Worm (Caenorhabditis elegans) whole organism, midembryonic: ENCODE data around the gene C53D6.4.

Experiments
- T22C8.4 ChIP-seq: fragments of 200-800 bp; sonication (Bioruptor generic); IDR thresholded peaks from 2 replicates; pipeline ENCODE4 v1.3.6; 2022; ENCODE audit warnings: missing genetic modification characterization, missing compliant biosample characterization
- cog-1 ChIP-seq: sonication (generic microtip); optimal IDR thresholded peaks from 2 replicates; lab custom pipeline; 2016; ENCODE audit warnings: missing genetic modification characterization, missing compliant biosample characterization
- flt-1 ChIP-seq: fragments of 200-800 bp; sonication (Bioruptor generic); IDR thresholded peaks from 2 replicates; pipeline ENCODE4 v1.3.6; 2022; ENCODE audit warnings: missing genetic modification characterization, missing compliant biosample characterization
- klf-2 ChIP-seq: fragments of 200-800 bp; sonication (Bioruptor generic); conservative IDR thresholded peaks from 2 replicates; pipeline ENCODE4 v1.3.6; 2022; ENCODE audit warnings: missing genetic modification reagents, missing genetic modification characterization, missing compliant biosample characterization
- med-1 ChIP-seq: sonication (generic microtip); optimal IDR thresholded peaks from 2 replicates; lab custom pipeline; 2017; ENCODE audit warnings: missing genetic modification characterization, mild to moderate bottlenecking, missing compliant biosample characterization, antibody characterized with exemption, missing genetic modification reagents; ENCODE audit not compliant: insufficient read depth
- ref-1 ChIP-seq: fragments of 200-800 bp; sonication (Bioruptor generic); conservative IDR thresholded peaks from 2 replicates; pipeline ENCODE4 v1.3.6; 2022; ENCODE audit warnings: missing genetic modification reagents, missing genetic modification characterization, missing compliant biosample characterization
- tab-1 ChIP-seq: fragments of 200-800 bp; sonication (Bioruptor generic); IDR thresholded peaks from 2 replicates; pipeline ENCODE4 v1.3.6; 2022; ENCODE audit warnings: missing genetic modification characterization, missing compliant biosample characterization
- ztf-23 ChIP-seq: fragments of 200-800 bp; sonication (Bioruptor generic); IDR thresholded peaks from 2 replicates; pipeline ENCODE4 v1.3.6; 2022; ENCODE audit warnings: missing genetic modification reagents, missing genetic modification characterization, missing compliant biosample characterization
- ztf-29 ChIP-seq: fragments of 200-800 bp; sonication (Bioruptor generic); IDR thresholded peaks from 2 replicates; pipeline ENCODE4 v1.3.6; 2022; ENCODE audit warnings: missing genetic modification reagents, missing genetic modification characterization, missing compliant biosample characterization

The C53D6.4 gene

DNA sequence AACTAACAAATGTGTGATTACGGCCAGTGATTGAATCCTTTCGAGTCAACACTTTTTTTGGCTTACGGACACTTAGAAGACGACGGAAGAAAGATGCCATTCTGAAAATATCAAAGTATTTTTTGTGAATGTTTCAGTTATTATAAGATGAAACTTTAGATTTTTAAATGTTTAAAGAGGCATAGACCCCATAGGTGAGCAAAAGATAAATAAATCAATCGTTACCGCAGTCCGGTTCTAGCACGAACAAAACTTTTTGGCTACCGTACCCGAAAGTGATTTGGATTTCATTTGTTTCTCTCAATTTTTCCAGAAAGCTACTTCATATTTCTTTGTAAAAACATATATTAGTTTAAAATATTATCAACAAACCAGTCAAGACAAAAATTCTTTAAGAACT is 16.3 kb upstream of the C53D6.4 start, which contains the start of gene C53D6.7:
Gene C53D6.7 (minus strand): TSS at position 101 of the 400 bp plus-strand sequence.
- TF ChIP-seq klf-2 (GFP tag; lab: Robert Waterston, UW): no peak
- no peak for TF ChIP-seq med-1
- no peak for TF ChIP-seq flt-1 (GFP tag; lab: Robert Waterston, UW)
- TF ChIP-seq tab-1 (GFP tag; lab: Robert Waterston, UW): no peak
- no peak for TF ChIP-seq ztf-29 (GFP tag; lab: Robert Waterston, UW)
- no peak for TF ChIP-seq ztf-23 (GFP tag; lab: Robert Waterston, UW)
- no peak for TF ChIP-seq cog-1 (tag; lab: Kevin White, UChicago)
- TF ChIP-seq ref-1: no peak
- TF ChIP-seq T22C8.4 (GFP tag; lab: Robert Waterston, UW): no peak

DNA sequence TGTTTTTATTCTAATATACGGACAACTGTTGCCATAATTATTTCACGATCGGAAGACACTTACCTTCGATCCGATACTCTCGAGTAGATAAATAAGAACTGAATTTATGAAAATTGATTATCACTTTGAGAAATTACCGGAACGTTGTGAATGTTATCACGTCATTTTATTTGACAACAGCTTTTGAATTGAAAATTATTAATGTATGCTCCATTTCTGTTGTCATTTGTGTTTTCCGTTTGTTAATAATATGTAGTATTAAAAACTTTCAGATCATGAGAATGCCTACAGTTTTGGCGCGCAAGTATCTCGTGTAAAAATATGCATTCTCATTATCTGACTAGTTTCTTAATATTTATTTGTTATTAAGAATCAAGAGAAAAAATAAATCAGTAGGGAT is 13.6 kb upstream of the C53D6.4 start, which contains the start of gene C53D6.10:
Gene C53D6.10 (minus strand): TSS at position 101 of the 400 bp plus-strand sequence.
- TF ChIP-seq ztf-29 (GFP tag; lab: Robert Waterston, UW) (no peak), ztf-23 (GFP tag; lab: Robert Waterston, UW) (no peak), T22C8.4 (GFP tag; lab: Robert Waterston, UW) (no peak), cog-1 (tag; lab: Kevin White, UChicago) (no peak), med-1 (no peak), klf-2 (GFP tag; lab: Robert Waterston, UW) (no peak), flt-1 (GFP tag; lab: Robert Waterston, UW) (no peak)

DNA sequence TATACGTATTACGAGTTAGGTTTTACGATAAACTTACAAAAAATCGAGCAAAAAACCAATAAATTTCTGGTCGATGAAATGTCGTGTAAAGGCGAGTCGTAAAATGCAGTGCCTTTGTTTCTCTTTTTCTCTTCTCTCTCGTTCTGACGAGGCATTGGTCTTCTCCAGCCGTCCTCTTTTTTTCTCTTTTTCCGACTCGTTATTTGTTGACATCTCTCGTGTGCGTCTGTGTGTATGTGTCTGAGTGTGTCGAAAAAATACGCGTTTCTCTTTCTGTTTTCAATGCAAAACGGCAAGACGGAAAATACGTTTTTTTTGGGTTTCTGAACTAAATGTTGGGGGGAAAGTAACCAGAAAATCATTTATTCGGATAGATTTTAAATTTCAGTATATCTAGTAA is 11.8 kb upstream of the C53D6.4 start, which contains the start of gene C53D6.6:
Gene C53D6.6 (minus strand): TSS at position 118 of the 400 bp plus-strand sequence.
- TF ChIP-seq ztf-23 (GFP tag; lab: Robert Waterston, UW): no peak
- TF ChIP-seq ref-1: no peak
- no peak for TF ChIP-seq med-1
- no peak for TF ChIP-seq ztf-29 (GFP tag; lab: Robert Waterston, UW)
- TF ChIP-seq tab-1 (GFP tag; lab: Robert Waterston, UW): no peak
- no peak for TF ChIP-seq cog-1 (tag; lab: Kevin White, UChicago)
- no peak for TF ChIP-seq flt-1 (GFP tag; lab: Robert Waterston, UW)
- TF ChIP-seq klf-2 (GFP tag; lab: Robert Waterston, UW): no peak
- TF ChIP-seq T22C8.4 (GFP tag; lab: Robert Waterston, UW): no peak

DNA sequence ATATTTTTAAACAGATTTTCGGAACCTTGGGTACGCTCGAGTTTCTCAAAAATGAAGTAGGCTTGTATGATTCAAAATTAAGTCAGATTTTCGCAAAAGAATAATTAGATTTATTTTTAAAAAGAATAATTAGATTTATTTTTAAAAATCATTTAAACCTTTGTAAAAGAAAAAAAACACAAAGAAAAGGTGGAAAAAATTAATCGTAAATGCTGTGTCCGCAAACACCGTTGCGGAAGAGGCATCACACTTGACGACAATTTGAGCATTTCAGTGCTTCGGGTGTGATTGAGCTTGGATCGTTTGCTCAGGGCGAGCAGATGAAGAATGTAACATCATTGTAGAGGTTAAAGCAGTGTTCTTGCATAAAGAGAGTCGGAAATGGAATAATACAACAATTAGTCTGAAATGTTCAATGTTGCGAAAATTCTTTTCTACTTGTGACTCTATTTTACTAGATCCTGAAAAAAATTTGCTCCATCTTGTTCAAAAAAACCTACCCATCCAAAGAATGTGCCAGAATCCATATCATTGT is 572 bp upstream of the C53D6.4 start:
- TF ChIP-seq flt-1 (GFP tag; lab: Robert Waterston, UW) (no peak), ztf-29 (GFP tag; lab: Robert Waterston, UW) (no peak), ref-1 (no peak), cog-1 (tag; lab: Kevin White, UChicago) (no peak), ztf-23 (GFP tag; lab: Robert Waterston, UW) (no peak), klf-2 (GFP tag; lab: Robert Waterston, UW) (no peak), T22C8.4 (GFP tag; lab: Robert Waterston, UW) (no peak), med-1 (no peak), tab-1 (GFP tag; lab: Robert Waterston, UW) (no peak)

DNA sequence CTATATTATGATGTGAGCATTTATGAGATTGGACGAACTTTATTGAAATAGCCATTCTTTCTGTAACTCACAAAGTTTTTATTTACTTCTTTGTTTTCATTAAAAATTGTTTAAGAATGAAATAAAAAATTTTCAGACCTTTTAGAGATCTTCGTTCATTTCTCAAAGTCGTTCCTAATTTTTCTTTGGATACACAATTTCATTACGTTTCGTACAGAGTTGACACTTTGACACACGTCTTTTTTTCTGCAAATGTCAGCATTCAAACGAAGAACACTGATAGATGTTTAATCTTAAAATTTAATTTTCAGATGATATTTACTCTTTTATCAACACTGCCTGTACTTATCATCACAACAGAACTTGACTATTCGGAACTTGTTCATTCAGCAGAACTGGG is 4.3 kb downstream of the C53D6.4 start, which contains the start of gene acc-2:
Gene acc-2 (plus strand): TSS at position 301 of the 400 bp plus-strand sequence.
- TF ChIP-seq ref-1: no peak
- TF ChIP-seq tab-1 (GFP tag; lab: Robert Waterston, UW): no peak
- TF ChIP-seq T22C8.4 (GFP tag; lab: Robert Waterston, UW): no peak
- no peak for TF ChIP-seq med-1
- no peak for TF ChIP-seq klf-2 (GFP tag; lab: Robert Waterston, UW)
- no peak for TF ChIP-seq flt-1 (GFP tag; lab: Robert Waterston, UW)
- TF ChIP-seq cog-1 (tag; lab: Kevin White, UChicago): no peak
- TF ChIP-seq ztf-29 (GFP tag; lab: Robert Waterston, UW): no peak
- TF ChIP-seq ztf-23 (GFP tag; lab: Robert Waterston, UW): no peak

DNA sequence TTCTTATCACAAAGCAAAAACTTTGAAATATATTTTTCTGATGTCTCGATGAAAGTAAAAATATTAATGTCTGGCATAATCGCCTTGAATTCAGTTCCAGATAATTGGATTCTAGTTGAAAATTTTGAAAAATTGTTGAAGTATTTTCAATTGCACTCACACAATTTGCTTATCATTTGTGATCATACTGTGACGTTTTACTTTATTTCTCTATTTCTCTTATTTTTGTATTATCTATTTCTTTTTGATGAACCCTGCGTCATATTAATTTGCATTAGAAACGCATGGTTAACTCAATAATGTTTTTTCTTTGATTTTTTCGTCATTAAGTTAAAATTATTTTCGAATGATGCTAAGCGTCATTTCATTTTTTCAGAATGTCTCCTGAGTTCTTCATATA is 10.5 kb downstream of the C53D6.4 start, which contains the start of gene C53D6.11:
Gene C53D6.11 (plus strand): TSS at position 328 of the 400 bp plus-strand sequence.
- no peak for TF ChIP-seq ztf-23 (GFP tag; lab: Robert Waterston, UW)
- no peak for TF ChIP-seq T22C8.4 (GFP tag; lab: Robert Waterston, UW)
- TF ChIP-seq klf-2 (GFP tag; lab: Robert Waterston, UW): no peak
- no peak for TF ChIP-seq ref-1
- no peak for TF ChIP-seq cog-1 (tag; lab: Kevin White, UChicago)
- no peak for TF ChIP-seq flt-1 (GFP tag; lab: Robert Waterston, UW)
- TF ChIP-seq tab-1 (GFP tag; lab: Robert Waterston, UW): no peak
- TF ChIP-seq ztf-29 (GFP tag; lab: Robert Waterston, UW): no peak
- TF ChIP-seq med-1: no peak

DNA sequence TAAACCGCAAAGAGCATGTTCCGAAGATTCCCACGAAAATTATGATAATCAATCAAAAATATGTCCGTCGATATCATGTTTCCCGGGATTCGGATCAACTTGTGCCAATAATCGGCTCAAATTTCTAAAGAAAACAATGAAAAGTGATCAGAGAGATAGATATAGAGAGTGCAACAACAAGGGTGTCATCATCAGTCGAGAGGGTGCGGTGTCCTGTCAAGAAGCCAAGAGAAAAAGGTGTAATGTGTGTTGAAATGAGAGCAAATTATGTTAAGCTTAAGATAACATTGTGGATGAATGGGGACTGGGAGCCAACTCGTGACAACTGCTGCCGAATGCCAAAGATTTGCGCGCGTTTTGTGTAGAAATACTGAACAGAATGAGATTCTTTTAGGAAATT is 12.8 kb downstream of the C53D6.4 start:
- TF ChIP-seq T22C8.4 (GFP tag; lab: Robert Waterston, UW) (no peak), klf-2 (GFP tag; lab: Robert Waterston, UW) (no peak), med-1 (no peak), ref-1 (no peak), tab-1 (GFP tag; lab: Robert Waterston, UW) (no peak), ztf-29 (GFP tag; lab: Robert Waterston, UW) (no peak), flt-1 (GFP tag; lab: Robert Waterston, UW) (no peak), cog-1 (tag; lab: Kevin White, UChicago) (no peak), ztf-23 (GFP tag; lab: Robert Waterston, UW) (no peak)

DNA sequence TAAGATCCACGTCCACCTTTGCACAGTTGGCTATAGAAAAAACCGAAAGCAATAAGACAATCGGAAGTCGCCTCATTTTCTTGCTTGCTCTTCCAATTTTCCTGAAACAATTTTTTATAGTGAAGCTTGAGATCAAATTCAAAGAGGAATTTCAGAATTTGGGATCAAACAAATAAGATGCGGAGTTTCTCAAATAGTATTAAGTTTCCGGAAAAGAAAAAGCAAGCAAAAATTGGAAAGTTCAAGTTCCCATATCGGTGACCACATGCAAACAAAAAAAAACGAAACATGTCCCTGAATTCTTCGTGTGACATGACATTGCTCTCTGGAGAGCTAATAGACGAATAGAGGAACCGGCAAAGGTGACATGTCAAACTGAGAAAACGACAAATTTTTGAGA is 15.4 kb downstream of the C53D6.4 start, which contains the start of gene unc-129:
Gene unc-129 (minus strand): TSS at position 101 of the 400 bp plus-strand sequence.
- no peak for TF ChIP-seq ztf-23 (GFP tag; lab: Robert Waterston, UW)
- no peak for TF ChIP-seq ztf-29 (GFP tag; lab: Robert Waterston, UW)
- no peak for TF ChIP-seq tab-1 (GFP tag; lab: Robert Waterston, UW)
- TF ChIP-seq T22C8.4 (GFP tag; lab: Robert Waterston, UW): no peak
- no peak for TF ChIP-seq cog-1 (tag; lab: Kevin White, UChicago)
- no peak for TF ChIP-seq klf-2 (GFP tag; lab: Robert Waterston, UW)
- no peak for TF ChIP-seq ref-1
- TF ChIP-seq flt-1 (GFP tag; lab: Robert Waterston, UW): no peak
- TF ChIP-seq med-1: no peak

DNA sequence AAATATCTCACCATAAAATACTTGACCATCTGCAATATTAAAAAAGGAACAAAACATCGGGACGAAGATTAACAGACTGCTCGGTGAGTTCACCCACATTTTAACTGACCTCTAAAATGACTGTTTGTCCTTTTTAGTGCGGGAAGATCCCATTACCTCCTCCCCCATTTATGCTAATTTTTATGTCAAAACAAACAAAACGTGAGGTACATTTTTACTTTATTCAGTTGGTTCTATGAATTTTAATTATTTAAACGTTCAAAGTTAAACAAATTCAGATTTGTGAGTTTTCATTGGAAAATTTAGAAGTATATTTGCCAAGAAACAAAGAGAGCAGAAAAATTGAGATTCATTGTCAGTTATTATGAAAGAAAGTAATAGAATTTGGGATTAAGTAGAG is 18.1 kb downstream of the C53D6.4 start, which contains the start of gene C53D6.8:
Gene C53D6.8 (minus strand): TSS at position 101 of the 400 bp plus-strand sequence.
- TF ChIP-seq tab-1 (GFP tag; lab: Robert Waterston, UW) (no peak), ref-1 (no peak), ztf-23 (GFP tag; lab: Robert Waterston, UW) (no peak), klf-2 (GFP tag; lab: Robert Waterston, UW) (no peak), med-1 (no peak)
